Worm (Caenorhabditis elegans) whole organism, L4/young adult: Measurements from ENCODE around the gene Y51H7C.1.

Source experiments
- W03F9.2 ChIP-seq: fragments of 150-350 bp; optimal IDR thresholded peaks from 2 replicates; lab custom pipeline; 2014; ENCODE audit warnings: missing biosample characterization, missing genetic modification characterization
- him-1 ChIP-seq: sonication (generic microtip); optimal IDR thresholded peaks from 2 replicates; lab custom pipeline; 2016; ENCODE audit warnings: missing genotype, missing genetic modification reagents, missing genetic modification characterization, missing compliant biosample characterization

DNA sequence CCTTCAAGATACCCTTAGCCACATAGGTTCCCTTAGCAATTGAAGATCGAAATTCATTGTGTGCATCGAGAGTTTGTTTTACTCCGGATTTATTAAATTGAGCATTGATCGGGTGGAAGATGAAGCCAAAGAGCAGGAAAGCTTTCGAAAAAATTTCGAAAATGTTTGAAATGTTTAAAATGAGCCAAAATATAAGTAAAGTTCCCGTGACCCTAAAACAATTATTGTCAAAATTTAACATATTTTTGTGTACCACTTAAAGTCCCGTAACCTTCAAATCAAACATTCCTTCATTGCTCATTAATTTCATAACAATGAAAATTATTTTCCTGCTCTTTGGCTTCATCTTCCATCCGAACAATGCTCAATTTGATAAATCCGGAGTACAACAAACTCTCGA is 22.6 kb upstream of the Y51H7C.1 start, which contains the start of gene scl-17:
- no peak for TF ChIP-seq W03F9.2 (tag; lab: Kevin White, UChicago)
- TF ChIP-seq him-1: no peak
